Worm (Caenorhabditis elegans): Measurements from ENCODE around the gene C04G6.13.
A peak's percentile ranks its signal among the peaks of the same experiment; 100 is the strongest.

C04G6.13 gene

DNA sequence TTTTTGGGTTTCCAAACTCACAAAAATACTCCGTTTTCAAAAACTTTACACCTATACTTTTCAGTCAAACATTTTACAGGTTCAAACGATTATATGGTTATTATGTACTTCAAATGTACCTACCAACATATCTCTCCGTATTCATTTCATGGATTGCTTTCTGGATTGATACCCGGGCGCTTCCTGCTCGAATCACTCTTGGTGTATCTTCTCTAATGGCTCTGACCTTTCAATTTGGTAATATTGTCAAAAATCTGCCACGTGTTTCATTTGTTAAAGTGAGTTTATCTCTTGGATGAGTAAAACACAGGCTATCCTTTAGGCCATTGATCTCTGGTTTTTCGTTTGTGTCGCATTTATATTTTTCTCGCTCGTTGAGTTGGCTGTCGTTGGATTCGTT is 37.8 kb downstream of the C04G6.13 start:
- no peak for TF ChIP-seq dsc-1 (tag; optimal IDR thresholded peaks at IDR 0.05)
- no peak for TF ChIP-seq vab-15 (tag; optimal IDR thresholded peaks at IDR 0.05)
- no peak for TF ChIP-seq isw-1 (GFP tag; IDR thresholded peaks at IDR 0.05)
- TF ChIP-seq nhr-77 (tag; optimal IDR thresholded peaks at IDR 0.05) = no peak
- no peak for TF ChIP-seq aly-2 (tag; optimal IDR thresholded peaks at IDR 0.05)
- no peak for TF ChIP-seq nhr-90 (tag; optimal IDR thresholded peaks at IDR 0.05; ENCODE audit: poor library complexity)

DNA sequence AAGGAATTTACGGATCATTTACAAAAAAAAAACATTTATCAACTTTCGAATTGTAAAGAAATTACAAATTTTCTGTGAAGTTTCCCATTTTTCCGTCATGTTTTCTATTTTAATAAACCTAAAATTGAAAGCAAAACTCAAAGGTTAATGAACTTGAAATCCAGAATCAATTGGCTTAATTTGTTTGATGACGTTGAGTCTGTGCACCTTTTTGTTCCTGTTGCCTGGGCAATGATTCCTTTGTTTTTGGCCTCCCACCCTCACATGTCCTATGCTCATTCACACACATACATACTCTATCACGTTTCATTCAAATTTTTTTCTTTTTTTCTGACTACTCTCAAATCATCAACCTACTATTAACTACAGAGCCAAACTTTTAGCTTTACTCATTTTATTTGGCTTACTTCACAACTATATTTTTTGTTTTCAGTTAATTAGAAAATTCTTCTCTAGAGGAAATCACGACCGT is 42.3 kb downstream of the C04G6.13 start, which contains the start of gene F58A6.2:
TSS of gene F58A6.2 (plus strand) at position 422 of the 472 bp plus-strand sequence.
- no peak for TF ChIP-seq lin-14 (GFP tag; optimal IDR thresholded peaks at IDR 0.05)
- no peak for TF ChIP-seq nhr-84 (tag; optimal IDR thresholded peaks at IDR 0.05)
- peak; percentile 71 for TF ChIP-seq ceh-8 (GFP tag; optimal IDR thresholded peaks at IDR 0.05)
- peak; percentile 40 for TF ChIP-seq nhr-71 (tag; optimal IDR thresholded peaks at IDR 0.05)
- TF ChIP-seq nhr-47 (tag; optimal IDR thresholded peaks at IDR 0.05) = no peak
- TF ChIP-seq mab-9 (GFP tag; IDR thresholded peaks at IDR 0.05) = no peak
- peak; percentile 66 for TF ChIP-seq fkh-8 (tag; optimal IDR thresholded peaks at IDR 0.05)

DNA sequence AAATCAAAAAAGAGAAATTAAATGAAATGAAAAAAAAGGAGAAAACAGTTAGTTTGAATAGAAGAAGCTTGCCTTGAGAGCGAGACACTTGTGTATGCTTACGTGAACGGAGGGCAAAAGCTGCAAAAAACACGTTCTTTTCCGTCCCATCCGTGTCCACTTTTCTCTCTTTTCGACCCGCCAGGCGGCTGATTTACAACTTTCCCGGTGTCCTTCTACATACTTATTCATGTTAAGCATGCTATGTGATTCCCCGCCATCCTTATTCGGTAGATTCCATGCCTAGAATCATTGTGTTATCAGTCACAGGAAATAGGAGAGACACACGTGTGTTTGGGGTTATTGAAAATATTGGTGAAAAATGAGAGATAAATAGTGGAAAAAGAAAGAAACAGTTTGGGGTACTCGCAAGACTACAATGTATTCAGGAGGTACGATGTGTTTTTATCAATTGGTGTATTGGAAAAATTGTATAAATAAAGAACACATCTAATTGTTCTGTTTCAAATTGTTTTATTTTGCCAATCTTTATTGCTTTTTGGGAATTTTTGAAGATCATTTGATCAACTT is 48.0 kb downstream of the C04G6.13 start, which contains the start of gene nas-29:
TSS of gene nas-29 (minus strand) at position 92 of the 570 bp plus-strand sequence.
- no peak for TF ChIP-seq lin-15B (tag; optimal IDR thresholded peaks at IDR 0.05)
- no peak for TF ChIP-seq alr-1 (tag; optimal IDR thresholded peaks at IDR 0.05; ENCODE audit: borderline replicate concordance)
- TF ChIP-seq ets-5 (GFP tag; IDR thresholded peaks at IDR 0.05) = no peak
- peak; percentile 34 for TF ChIP-seq lin-14 (GFP tag; optimal IDR thresholded peaks at IDR 0.05)
- no peak for TF ChIP-seq F16B12.6 (tag; optimal IDR thresholded peaks at IDR 0.05)
- no peak for TF ChIP-seq unc-30 (tag; optimal IDR thresholded peaks at IDR 0.05)
- peak; percentile 91 for TF ChIP-seq elt-2 (tag; optimal IDR thresholded peaks at IDR 0.05)
- peak in 1 of 2 experiments; percentile 48 for TF ChIP-seq lin-35 (GFP tag; optimal IDR thresholded peaks at IDR 0.05)
- peak; percentile 92 for TF ChIP-seq nhr-20 (tag; optimal IDR thresholded peaks at IDR 0.05)
- TF ChIP-seq elt-3 (tag; optimal IDR thresholded peaks at IDR 0.05) = peak in 1 of 6 experiments; percentile 31
- TF ChIP-seq egl-13 (tag; optimal IDR thresholded peaks at IDR 0.05) = no peak

DNA sequence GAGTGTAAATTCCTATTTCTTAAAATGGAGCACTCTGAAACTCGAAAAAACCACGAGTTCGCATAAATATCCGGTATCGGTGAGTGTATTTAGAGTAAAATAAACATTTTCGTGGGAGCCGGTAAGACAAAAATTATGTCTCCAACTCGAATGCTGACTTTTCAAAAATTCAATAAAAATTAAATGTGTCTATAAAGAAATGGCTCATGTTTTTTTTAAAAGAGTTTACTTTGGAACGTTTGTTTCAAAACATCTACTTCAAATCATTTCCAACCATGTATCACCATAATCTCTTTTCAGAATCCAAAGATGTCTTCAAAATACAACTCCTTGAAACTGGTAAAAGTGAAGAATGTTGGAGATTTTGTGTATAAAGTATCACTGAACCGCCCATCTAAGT is 48.6 kb downstream of the C04G6.13 start, which contains the start of gene F58A6.1:
TSS of gene F58A6.1 (plus strand) at position 301 of the 400 bp plus-strand sequence.
- TF ChIP-seq mab-9 (GFP tag; IDR thresholded peaks at IDR 0.05) (no peak), tlp-1 (tag; optimal IDR thresholded peaks at IDR 0.05) (no peak)
